Fruit fly (Drosophila melanogaster): ENCODE results near the gene CG32333.

Gene CG32333

DNA sequence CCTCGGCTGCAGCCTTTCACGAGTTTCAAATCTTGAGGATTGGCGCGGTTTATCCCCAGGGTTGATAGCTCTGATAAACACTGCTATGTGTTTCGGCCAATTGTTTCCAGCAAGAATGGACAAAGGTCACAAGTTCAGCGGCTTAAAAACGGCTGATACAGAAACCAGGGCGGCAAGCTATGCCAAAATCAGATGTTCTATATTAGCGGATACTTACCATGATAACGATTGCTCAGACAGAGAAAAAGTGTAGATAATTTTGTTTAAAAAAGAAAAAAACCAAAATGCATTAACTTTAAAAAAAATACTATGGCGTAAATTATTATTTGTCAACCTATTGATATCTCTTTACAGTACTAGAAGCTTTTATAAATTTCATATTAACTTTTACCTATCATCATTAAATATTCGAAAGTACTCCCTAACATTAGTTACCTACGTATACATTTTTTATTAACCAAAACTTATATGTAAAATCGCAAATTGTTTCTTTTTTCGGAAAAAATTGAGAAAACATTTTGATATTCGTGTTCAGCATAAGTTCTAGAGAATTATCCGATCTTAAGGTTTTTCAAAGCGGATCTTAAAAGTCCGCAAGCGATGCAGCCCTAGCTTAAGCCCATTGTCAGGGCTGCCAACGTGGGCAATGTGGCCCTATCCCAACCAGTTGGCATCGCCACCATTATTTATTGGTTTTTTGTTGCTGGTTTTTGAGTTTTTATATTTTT lies 37.4 kb downstream of the CG32333 start, which contains the start of the genes sturkopf and Herc4:
TSS of gene sturkopf (minus strand) at position 339 of the 728 bp plus-strand sequence.
TSS of gene Herc4 (plus strand) at position 658 of the 728 bp plus-strand sequence.
- TF ChIP-seq CG5204 (GFP tag; optimal IDR thresholded peaks at IDR 0.05) = peak; percentile 90
- TF ChIP-seq CG12768 (GFP tag; optimal IDR thresholded peaks at IDR 0.05) = peak; percentile 38
- TF ChIP-seq CG11617 (GFP tag; optimal IDR thresholded peaks at IDR 0.05) = peak; percentile 91
- peak; percentile 59 for TF ChIP-seq pad (GFP tag; optimal IDR thresholded peaks at IDR 0.05)
- TF ChIP-seq cic (GFP tag; optimal IDR thresholded peaks at IDR 0.05) = no peak
- peak; percentile 43 for TF ChIP-seq CG14711 (tag; optimal IDR thresholded peaks at IDR 0.05)
- no peak for TF ChIP-seq Hr96 (GFP tag; optimal IDR thresholded peaks at IDR 0.05)
- TF ChIP-seq kay (GFP tag; ENCODE audit: borderline replicate concordance) = no peak
- no peak for TF ChIP-seq cnc (optimal IDR thresholded peaks at IDR 0.05)
- peak; percentile 90 for TF ChIP-seq toe (GFP tag; optimal IDR thresholded peaks at IDR 0.05)
- peak; percentile 43 for TF ChIP-seq ovo (GFP tag; optimal IDR thresholded peaks at IDR 0.05)
- TF ChIP-seq Crg-1 (GFP tag; optimal IDR thresholded peaks at IDR 0.05) = peak; percentile 68
- peak; percentile 91 for TF ChIP-seq tj (GFP tag; optimal IDR thresholded peaks at IDR 0.05)
- peak; percentile 81 for TF ChIP-seq CG33017 (tag; optimal IDR thresholded peaks at IDR 0.05)
- TF ChIP-seq bab1 (GFP tag; optimal IDR thresholded peaks at IDR 0.05) = no peak
- peak; percentile 83 for TF ChIP-seq Mnt (GFP tag; optimal IDR thresholded peaks at IDR 0.05)
- TF ChIP-seq Clk (GFP tag; optimal IDR thresholded peaks at IDR 0.05) = peak; percentile 16
- TF ChIP-seq CG1620 (GFP tag; optimal IDR thresholded peaks at IDR 0.05) = peak; percentile 82
- TF ChIP-seq CG7101 (tag; optimal IDR thresholded peaks at IDR 0.05) = peak; percentile 83
- peak; percentile 72 for TF ChIP-seq CG7045 (GFP tag; optimal IDR thresholded peaks at IDR 0.05)

DNA sequence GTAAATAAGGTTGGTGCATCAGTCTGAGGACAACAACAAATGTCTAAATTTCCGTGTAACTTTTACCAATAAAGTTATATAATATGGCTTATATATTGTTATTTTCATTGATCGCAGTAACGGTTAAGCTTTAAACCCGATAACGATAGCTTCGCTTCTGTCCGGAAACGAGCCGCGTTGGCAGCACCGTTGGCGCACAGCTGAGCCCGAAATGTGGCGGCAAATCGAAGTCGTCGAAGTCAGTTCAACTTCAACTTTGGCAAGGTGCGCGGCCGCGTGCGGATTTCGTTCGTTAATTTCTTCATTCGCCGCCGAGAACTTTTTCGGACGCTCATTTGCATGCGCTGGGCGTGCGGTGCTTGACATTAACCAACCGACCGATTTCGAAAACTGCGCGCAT lies 42.5 kb downstream of the CG32333 start, which contains the start of gene Myo61F:
TSS of gene Myo61F (plus strand) at position 240 of the 400 bp plus-strand sequence.
- no peak for TF ChIP-seq cic (GFP tag; optimal IDR thresholded peaks at IDR 0.05)
- TF ChIP-seq Clk (GFP tag; optimal IDR thresholded peaks at IDR 0.05) = no peak
- TF ChIP-seq kay (GFP tag; ENCODE audit: borderline replicate concordance) = no peak
- TF ChIP-seq toe (GFP tag; optimal IDR thresholded peaks at IDR 0.05) = no peak
- no peak for TF ChIP-seq ovo (GFP tag; optimal IDR thresholded peaks at IDR 0.05)
- TF ChIP-seq Hr96 (GFP tag; optimal IDR thresholded peaks at IDR 0.05) = no peak
- TF ChIP-seq CG7045 (GFP tag; optimal IDR thresholded peaks at IDR 0.05) = no peak
- no peak for TF ChIP-seq pad (GFP tag; optimal IDR thresholded peaks at IDR 0.05)
- no peak for TF ChIP-seq cnc (optimal IDR thresholded peaks at IDR 0.05)
- TF ChIP-seq tj (GFP tag; optimal IDR thresholded peaks at IDR 0.05) = peak; percentile 42
- no peak for TF ChIP-seq CG7101 (tag; optimal IDR thresholded peaks at IDR 0.05)
- no peak for TF ChIP-seq CG1620 (GFP tag; optimal IDR thresholded peaks at IDR 0.05)
- TF ChIP-seq CG12768 (GFP tag; optimal IDR thresholded peaks at IDR 0.05) = no peak
- no peak for TF ChIP-seq CG33017 (tag; optimal IDR thresholded peaks at IDR 0.05)
- TF ChIP-seq Mnt (GFP tag; optimal IDR thresholded peaks at IDR 0.05) = peak; percentile 28
- TF ChIP-seq CG5204 (GFP tag; optimal IDR thresholded peaks at IDR 0.05) = no peak
- peak; percentile 54 for TF ChIP-seq bab1 (GFP tag; optimal IDR thresholded peaks at IDR 0.05)

DNA sequence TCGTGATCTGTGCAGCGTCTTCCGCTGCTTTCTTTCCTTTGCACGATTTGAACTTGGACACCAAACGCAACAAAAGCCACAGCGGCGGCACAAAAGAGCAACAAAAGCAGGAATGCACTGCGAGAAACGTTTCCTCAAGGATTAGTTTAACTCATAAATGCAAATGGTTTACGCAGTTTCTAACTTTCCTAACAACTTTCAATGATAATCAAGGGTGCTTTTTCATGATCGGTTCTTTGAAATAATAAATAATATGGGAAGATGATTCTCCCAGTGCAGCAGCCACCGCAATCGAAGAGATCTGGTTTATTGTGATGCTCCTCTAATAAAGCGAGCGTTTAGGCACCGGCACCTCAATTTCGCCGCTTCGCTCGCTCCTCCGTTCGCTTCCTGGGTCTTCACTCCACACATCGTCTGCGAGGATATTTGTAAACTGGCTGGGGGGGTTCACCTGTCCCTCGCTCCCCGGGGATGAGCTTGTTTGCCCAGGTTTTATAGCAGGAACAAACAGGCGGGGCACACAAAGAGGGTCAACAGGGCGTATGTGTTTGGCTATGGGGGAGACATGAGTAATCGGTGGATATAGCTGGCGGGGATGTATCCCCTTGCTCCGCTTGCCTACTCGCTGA lies 43.5 kb downstream of the CG32333 start:
- TF ChIP-seq Hr96 (GFP tag; optimal IDR thresholded peaks at IDR 0.05) (no peak), bab1 (GFP tag; optimal IDR thresholded peaks at IDR 0.05) (no peak), CG1620 (GFP tag; optimal IDR thresholded peaks at IDR 0.05) (no peak), kay (GFP tag; ENCODE audit: borderline replicate concordance) (no peak), tj (GFP tag; optimal IDR thresholded peaks at IDR 0.05) (no peak), CG7101 (tag; optimal IDR thresholded peaks at IDR 0.05) (no peak), CG12768 (GFP tag; optimal IDR thresholded peaks at IDR 0.05) (no peak), toe (GFP tag; optimal IDR thresholded peaks at IDR 0.05) (no peak), Mnt (GFP tag; optimal IDR thresholded peaks at IDR 0.05) (no peak)

DNA sequence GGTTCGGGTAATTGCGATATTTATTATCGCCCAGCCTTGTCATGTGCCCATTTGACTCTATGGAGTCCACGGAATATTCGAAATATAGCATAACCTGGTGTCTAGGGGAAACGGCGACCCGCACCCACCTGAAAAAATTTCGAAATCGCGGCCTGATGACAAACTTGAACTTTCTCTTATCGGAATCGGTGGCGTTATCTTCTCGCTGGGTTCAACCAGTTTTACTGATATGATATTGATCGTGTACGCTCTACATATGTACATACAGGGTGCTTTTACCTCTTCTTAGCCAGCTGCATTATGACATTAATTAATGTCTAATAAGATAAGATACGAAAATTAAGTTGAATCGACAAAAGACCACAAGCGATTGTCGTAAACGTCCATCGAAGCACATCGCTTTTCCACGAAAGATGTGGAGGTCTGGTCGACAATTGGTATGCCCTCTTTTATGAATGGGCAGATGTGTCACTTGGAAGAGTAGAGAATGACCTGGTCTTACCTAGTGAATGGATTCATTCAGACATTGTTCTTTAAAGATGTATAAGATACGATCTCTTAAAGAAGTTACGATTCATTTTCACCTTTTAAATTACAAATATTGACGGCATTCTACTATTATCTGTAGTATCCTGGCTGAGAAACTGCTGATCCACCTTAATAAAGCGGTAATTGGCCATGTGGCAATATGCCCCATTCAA lies 44.6 kb downstream of the CG32333 start:
- TF ChIP-seq Mnt (GFP tag; optimal IDR thresholded peaks at IDR 0.05) (no peak), Crg-1 (GFP tag; optimal IDR thresholded peaks at IDR 0.05) (no peak), CG7101 (tag; optimal IDR thresholded peaks at IDR 0.05) (peak; percentile 41), cic (GFP tag; optimal IDR thresholded peaks at IDR 0.05) (no peak), bab1 (GFP tag; optimal IDR thresholded peaks at IDR 0.05) (peak; percentile 54), CG14711 (tag; optimal IDR thresholded peaks at IDR 0.05) (peak; percentile 53), CG11617 (GFP tag; optimal IDR thresholded peaks at IDR 0.05) (no peak), CG1620 (GFP tag; optimal IDR thresholded peaks at IDR 0.05) (no peak), pad (GFP tag; optimal IDR thresholded peaks at IDR 0.05) (peak; percentile 41), CG33017 (tag; optimal IDR thresholded peaks at IDR 0.05) (no peak), CG5204 (GFP tag; optimal IDR thresholded peaks at IDR 0.05) (no peak), cnc (optimal IDR thresholded peaks at IDR 0.05) (no peak)

DNA sequence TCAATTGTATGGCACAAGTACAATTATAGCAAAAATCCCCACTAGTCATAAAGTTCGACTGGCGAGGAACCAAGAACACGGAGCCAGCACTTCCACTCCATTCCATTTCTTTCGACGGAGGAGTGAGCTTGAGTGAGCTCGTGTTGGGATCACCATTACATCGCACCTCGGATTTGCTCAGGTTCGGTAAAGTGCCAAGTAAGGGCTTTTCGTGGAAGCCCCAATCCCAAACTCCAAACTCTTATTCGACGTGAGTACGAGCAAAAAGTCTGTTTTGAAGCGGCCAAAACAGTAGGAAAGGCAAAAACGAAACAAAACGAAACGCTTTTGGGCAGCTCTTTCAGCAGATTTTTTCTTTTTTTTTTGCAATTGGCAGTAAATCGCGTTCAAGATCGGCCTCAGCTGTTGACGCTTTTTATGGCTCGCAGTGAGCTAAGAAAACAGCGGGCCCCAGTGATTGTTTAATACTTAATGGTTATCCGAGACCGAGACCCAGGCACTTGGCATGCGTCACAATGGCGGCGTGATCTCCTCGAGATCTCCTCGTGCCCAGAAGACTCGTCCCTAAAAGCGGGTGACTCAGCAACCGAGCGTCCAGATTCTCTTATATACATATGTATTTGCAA lies 45.3 kb downstream of the CG32333 start:
- TF ChIP-seq tj (GFP tag; optimal IDR thresholded peaks at IDR 0.05) (peak; percentile 95), cnc (optimal IDR thresholded peaks at IDR 0.05) (no peak)

Measured in whole organism, adult.